Worm (Caenorhabditis elegans) whole organism, L4/young adult: Measurements from ENCODE around the gene taf-6.2.

Experiments used
- W03F9.2 ChIP-seq: fragments of 150-350 bp; optimal IDR thresholded peaks from 2 replicates; lab custom pipeline; 2014; ENCODE audit warnings: missing biosample characterization, missing genetic modification characterization
- dao-5 ChIP-seq: sonication (generic microtip); optimal IDR thresholded peaks from 2 replicates; lab custom pipeline; 2016; ENCODE audit warnings: missing genotype, missing genetic modification characterization, moderate library complexity, missing compliant biosample characterization
- him-1 ChIP-seq: sonication (generic microtip); optimal IDR thresholded peaks from 2 replicates; lab custom pipeline; 2016; ENCODE audit warnings: missing genotype, missing genetic modification reagents, missing genetic modification characterization, missing compliant biosample characterization

- TF ChIP-seq dao-5 (tag; lab: Kevin White, UChicago), result no peak
- no peak for TF ChIP-seq him-1
- no peak for TF ChIP-seq W03F9.2 (tag; lab: Kevin White, UChicago)
Observed at ce11 chrIV:3647551-3647950, 47.0 kb downstream of the taf-6.2 start.
